Worm (Caenorhabditis elegans): ENCODE results near the gene srx-130.

srx-130 gene

ce11 chrV:13890473-13890872 is 47.2 kb downstream of the srx-130 start, which contains the start of gene lbp-8:
Gene lbp-8 (plus strand): TSS chrV:13890773.
- no peak for TF ChIP-seq ceh-13 (GFP tag; optimal IDR thresholded peaks at IDR 0.05)
- no peak for TF ChIP-seq scrt-1 (GFP tag; IDR thresholded peaks at IDR 0.05)
- no peak for TF ChIP-seq ama-1 (optimal IDR thresholded peaks at IDR 0.05)
- TF ChIP-seq tbx-37 (GFP tag; conservative IDR thresholded peaks at IDR 0.05): no peak
- TF ChIP-seq ets-7 (tag; optimal IDR thresholded peaks at IDR 0.05): no peak
- TF ChIP-seq hnd-1 (tag; optimal IDR thresholded peaks at IDR 0.05): no peak
- TF ChIP-seq hmg-4 (GFP tag; optimal IDR thresholded peaks at IDR 0.05): no peak
- TF ChIP-seq hmbx-1 (tag; optimal IDR thresholded peaks at IDR 0.05): no peak
- TF ChIP-seq tra-4 (tag; optimal IDR thresholded peaks at IDR 0.05): no peak
- no peak for TF ChIP-seq aly-1 (tag; optimal IDR thresholded peaks at IDR 0.05)

- TF ChIP-seq hnd-1 (tag; optimal IDR thresholded peaks at IDR 0.05) (no peak), sea-1 (GFP tag; conservative IDR thresholded peaks at IDR 0.05) (no peak), B0310.2 (tag; optimal IDR thresholded peaks at IDR 0.05) (no peak), ceh-13 (GFP tag; optimal IDR thresholded peaks at IDR 0.05) (no peak), ama-1 (optimal IDR thresholded peaks at IDR 0.05) (no peak), flt-1 (GFP tag; IDR thresholded peaks at IDR 0.05) (no peak), ets-7 (tag; optimal IDR thresholded peaks at IDR 0.05) (no peak), hmbx-1 (tag; optimal IDR thresholded peaks at IDR 0.05) (no peak), F13C5.2 (tag; optimal IDR thresholded peaks at IDR 0.05) (no peak), tbx-11 (GFP tag; IDR thresholded peaks at IDR 0.05) (no peak), tbx-37 (GFP tag; conservative IDR thresholded peaks at IDR 0.05) (no peak), aly-1 (tag; optimal IDR thresholded peaks at IDR 0.05) (no peak), hmg-4 (GFP tag; optimal IDR thresholded peaks at IDR 0.05) (no peak), pes-1 (GFP tag; IDR thresholded peaks at IDR 0.05) (no peak), tra-4 (tag; optimal IDR thresholded peaks at IDR 0.05) (no peak), ceh-36 (tag; optimal IDR thresholded peaks at IDR 0.05) (no peak)
These were observed 48.2 kb downstream of the srx-130 start for ce11 chrV:13891489-13891888.

- TF ChIP-seq scrt-1 (GFP tag; IDR thresholded peaks at IDR 0.05) (no peak), ceh-13 (GFP tag; optimal IDR thresholded peaks at IDR 0.05) (no peak), B0310.2 (tag; optimal IDR thresholded peaks at IDR 0.05) (no peak), sea-1 (GFP tag; conservative IDR thresholded peaks at IDR 0.05) (no peak), hnd-1 (tag; optimal IDR thresholded peaks at IDR 0.05) (no peak), hmbx-1 (tag; optimal IDR thresholded peaks at IDR 0.05) (no peak), F13C5.2 (tag; optimal IDR thresholded peaks at IDR 0.05) (no peak), ets-7 (tag; optimal IDR thresholded peaks at IDR 0.05) (no peak)
These were observed 49.5 kb downstream of the srx-130 start, which contains the start of gene sptl-3 for ce11 chrV:13892457-13893375. Gene sptl-3 (plus strand): TSS chrV:13893325.

- TF ChIP-seq tbx-37 (GFP tag; conservative IDR thresholded peaks at IDR 0.05) (no peak), pes-1 (GFP tag; IDR thresholded peaks at IDR 0.05) (no peak), tbx-11 (GFP tag; IDR thresholded peaks at IDR 0.05) (no peak), F13C5.2 (tag; optimal IDR thresholded peaks at IDR 0.05) (no peak), ama-1 (optimal IDR thresholded peaks at IDR 0.05) (no peak), flt-1 (GFP tag; IDR thresholded peaks at IDR 0.05) (no peak), ceh-13 (GFP tag; optimal IDR thresholded peaks at IDR 0.05) (no peak), scrt-1 (GFP tag; IDR thresholded peaks at IDR 0.05) (no peak), ets-7 (tag; optimal IDR thresholded peaks at IDR 0.05) (no peak), ceh-36 (tag; optimal IDR thresholded peaks at IDR 0.05) (no peak), tra-4 (tag; optimal IDR thresholded peaks at IDR 0.05) (no peak), sea-1 (GFP tag; conservative IDR thresholded peaks at IDR 0.05) (no peak), hmbx-1 (tag; optimal IDR thresholded peaks at IDR 0.05) (no peak), B0310.2 (tag; optimal IDR thresholded peaks at IDR 0.05) (no peak), hmg-4 (GFP tag; optimal IDR thresholded peaks at IDR 0.05) (no peak), aly-1 (tag; optimal IDR thresholded peaks at IDR 0.05) (no peak)
These were observed 50.3 kb downstream of the srx-130 start for ce11 chrV:13893583-13893982.

All from whole organism, early embryonic.